Fruit fly (Drosophila melanogaster) whole organism, embryonic: Measurements from ENCODE around the gene IntS14.

ENCODE experiments used
- Asciz ChIP-seq: fragments of 200-800 bp; sonication (Bioruptor generic); optimal IDR thresholded peaks from 2 replicates; lab custom pipeline; 2017; ENCODE audit warnings: missing biosample characterization, mild to moderate bottlenecking, missing genetic modification characterization, missing genetic modification reagents
- Bgb ChIP-seq: fragments of 200-800 bp; sonication (Bioruptor generic); IDR thresholded peaks from 2 replicates; pipeline ENCODE4 v1.3.6; 2022; ENCODE audit warnings: missing biosample characterization, missing genetic modification characterization; ENCODE audit not compliant: partially characterized antibody
- Bteb2 ChIP-seq: fragments of 200-800 bp; sonication (Bioruptor generic); optimal IDR thresholded peaks from 2 replicates; lab custom pipeline; 2016; ENCODE audit warnings: missing biosample characterization, missing genetic modification characterization
- CG10959 ChIP-seq: fragments of 200-800 bp; sonication (Bioruptor generic); IDR thresholded peaks from 2 replicates; pipeline ENCODE4 v1.3.6; 2022; ENCODE audit warnings: missing biosample characterization, missing genetic modification characterization
- CG11723 ChIP-seq: fragments of 200-800 bp; sonication (Bioruptor generic); optimal IDR thresholded peaks from 2 replicates; lab custom pipeline; 2017; ENCODE audit warnings: missing biosample characterization, mild to moderate bottlenecking, missing genetic modification characterization
- CG12155 ChIP-seq: fragments of 200-800 bp; sonication (Bioruptor generic); optimal IDR thresholded peaks from 3 replicates; lab custom pipeline; 2016; ENCODE audit warnings: missing biosample characterization, missing genetic modification characterization
- CG12942 ChIP-seq: fragments of 200-800 bp; sonication (Bioruptor generic); optimal IDR thresholded peaks from 3 replicates; lab custom pipeline; 2016; ENCODE audit warnings: missing biosample characterization, missing genetic modification characterization
- CG13775 ChIP-seq: fragments of 200-800 bp; sonication (Bioruptor generic); optimal IDR thresholded peaks from 3 replicates; lab custom pipeline; 2017; ENCODE audit warnings: missing biosample characterization, mild to moderate bottlenecking, missing genetic modification characterization
- CG14441 ChIP-seq: fragments of 200-800 bp; sonication (Bioruptor generic); IDR thresholded peaks from 2 replicates; pipeline ENCODE4 v1.3.6; 2022; ENCODE audit warnings: missing biosample characterization, missing genetic modification characterization
- CG15479 ChIP-seq: fragments of 200-800 bp; sonication (Bioruptor generic); optimal IDR thresholded peaks from 3 replicates; lab custom pipeline; 2019; ENCODE audit warnings: missing biosample characterization, mild to moderate bottlenecking, missing genetic modification characterization, moderate library complexity
- CG16813 ChIP-seq: fragments of 200-800 bp; sonication (Bioruptor generic); IDR thresholded peaks from 3 replicates; pipeline ENCODE4 v1.3.6; 2022; ENCODE audit warnings: missing biosample characterization, missing genetic modification characterization; ENCODE audit not compliant: partially characterized antibody
- CG16815 ChIP-seq: fragments of 200-800 bp; sonication (Bioruptor generic); optimal IDR thresholded peaks from 3 replicates; lab custom pipeline; 2017; ENCODE audit warnings: missing biosample characterization, mild to moderate bottlenecking, missing genetic modification characterization
- CG17186 ChIP-seq: fragments of 200-800 bp; sonication (Bioruptor generic); optimal IDR thresholded peaks from 3 replicates; lab custom pipeline; 2017; ENCODE audit warnings: missing biosample characterization, missing genetic modification reagents, missing genetic modification characterization
- CG17359 ChIP-seq: fragments of 200-800 bp; sonication (Bioruptor generic); optimal IDR thresholded peaks from 3 replicates; lab custom pipeline; 2018; ENCODE audit warnings: missing biosample characterization, mild to moderate bottlenecking, missing genetic modification characterization, moderate library complexity
- CG17802 ChIP-seq: fragments of 200-800 bp; sonication (Bioruptor generic); optimal IDR thresholded peaks from 2 replicates; lab custom pipeline; 2018; ENCODE audit warnings: missing biosample characterization, mild to moderate bottlenecking, missing genetic modification characterization, moderate library complexity
- CG18764 ChIP-seq: fragments of 200-800 bp; sonication (Bioruptor generic); optimal IDR thresholded peaks from 3 replicates; lab custom pipeline; 2016; ENCODE audit warnings: missing biosample characterization, missing genetic modification characterization
- CG2116 ChIP-seq: fragments of 200-800 bp; sonication (Bioruptor generic); optimal IDR thresholded peaks from 3 replicates; lab custom pipeline; 2018; ENCODE audit warnings: missing biosample characterization, mild to moderate bottlenecking, missing genetic modification characterization
- CG2875 ChIP-seq: fragments of 200-800 bp; sonication (Bioruptor generic); optimal IDR thresholded peaks from 2 replicates; lab custom pipeline; 2017; ENCODE audit warnings: missing biosample characterization, mild to moderate bottlenecking, missing genetic modification characterization, missing genetic modification reagents
- CG2889 ChIP-seq: fragments of 200-800 bp; sonication (Bioruptor generic); IDR thresholded peaks from 3 replicates; pipeline ENCODE4 v1.3.6; 2022; ENCODE audit warnings: missing biosample characterization, missing genetic modification characterization
- CG3163 ChIP-seq: fragments of 200-800 bp; sonication (Bioruptor generic); optimal IDR thresholded peaks from 3 replicates; lab custom pipeline; 2016; ENCODE audit warnings: missing biosample characterization, missing genetic modification characterization
- CG42726 ChIP-seq: fragments of 200-800 bp; sonication (Bioruptor generic); IDR thresholded peaks from 2 replicates; pipeline ENCODE4 v1.3.6; 2022; ENCODE audit warnings: missing biosample characterization, missing genetic modification characterization; ENCODE audit not compliant: partially characterized antibody
- CG4328 ChIP-seq: fragments of 200-800 bp; sonication (Bioruptor generic); optimal IDR thresholded peaks from 3 replicates; lab custom pipeline; 2017; ENCODE audit warnings: missing biosample characterization, missing genetic modification reagents, missing genetic modification characterization
- CG5245 ChIP-seq: fragments of 200-800 bp; sonication (Bioruptor generic); optimal IDR thresholded peaks from 3 replicates; lab custom pipeline; 2016; ENCODE audit warnings: missing biosample characterization, missing genetic modification characterization
- CG7745 ChIP-seq: fragments of 200-800 bp; sonication (Bioruptor generic); optimal IDR thresholded peaks from 2 replicates; lab custom pipeline; 2018; ENCODE audit warnings: missing biosample characterization, mild to moderate bottlenecking, missing genetic modification characterization, moderate library complexity
- CG8089 ChIP-seq: fragments of 200-800 bp; sonication (Bioruptor generic); optimal IDR thresholded peaks from 3 replicates; lab custom pipeline; 2016; ENCODE audit warnings: missing biosample characterization, missing genetic modification characterization
- CG8281 ChIP-seq: fragments of 200-800 bp; sonication (Bioruptor generic); optimal IDR thresholded peaks from 2 replicates; lab custom pipeline; 2018; ENCODE audit warnings: missing biosample characterization, mild to moderate bottlenecking, missing genetic modification characterization, moderate library complexity
- CoRest ChIP-seq: fragments of 200-800 bp; sonication (Bioruptor generic); optimal IDR thresholded peaks from 3 replicates; lab custom pipeline; 2018; ENCODE audit warnings: missing biosample characterization, mild to moderate bottlenecking, missing genetic modification characterization, moderate library complexity
- Dfd ChIP-seq, 2 experiments: fragments of >200 bp; optimal IDR thresholded peaks; 2 replicates each; lab custom pipeline; 2017; ENCODE audit warnings: missing biosample characterization in 2 of 2, missing genetic modification characterization in 2 of 2
- Dip3 ChIP-seq: fragments of 200-800 bp; sonication (Bioruptor generic); optimal IDR thresholded peaks from 3 replicates; lab custom pipeline; 2016; ENCODE audit warnings: missing biosample characterization, missing genetic modification characterization
- Doc2 ChIP-seq: fragments of 200-800 bp; sonication (Bioruptor generic); IDR thresholded peaks from 2 replicates; pipeline ENCODE4 v1.3.6; 2022; ENCODE audit warnings: missing biosample characterization, missing genetic modification characterization
- Fer1 ChIP-seq: fragments of 200-800 bp; sonication (Bioruptor generic); optimal IDR thresholded peaks from 2 replicates; lab custom pipeline; 2017; ENCODE audit warnings: missing biosample characterization, mild to moderate bottlenecking, missing genetic modification characterization
- Hand ChIP-seq: fragments of 200-800 bp; sonication (Bioruptor generic); optimal IDR thresholded peaks from 2 replicates; lab custom pipeline; 2017; ENCODE audit warnings: mild to moderate bottlenecking, missing biosample characterization, missing genetic modification reagents, missing genetic modification characterization
- Max ChIP-seq: fragments of 200-800 bp; sonication (Bioruptor generic); optimal IDR thresholded peaks from 2 replicates; lab custom pipeline; 2016; ENCODE audit warnings: missing biosample characterization, mild to moderate bottlenecking, missing genetic modification characterization
- NC2β ChIP-seq: fragments of 200-800 bp; sonication (Bioruptor generic); optimal IDR thresholded peaks from 2 replicates; lab custom pipeline; 2016; ENCODE audit warnings: missing biosample characterization, missing genetic modification characterization
- Rfx ChIP-seq: fragments of 200-800 bp; sonication (Bioruptor generic); IDR thresholded peaks from 2 replicates; pipeline ENCODE4 v1.3.6; 2022; ENCODE audit warnings: missing biosample characterization, missing genetic modification characterization
- Ssrp ChIP-seq: fragments of 200-800 bp; sonication (Bioruptor generic); optimal IDR thresholded peaks from 2 replicates; lab custom pipeline; 2018; ENCODE audit warnings: missing biosample characterization, mild to moderate bottlenecking, missing genetic modification characterization, moderate library complexity
- YL-1 ChIP-seq: fragments of 200-800 bp; sonication (Bioruptor generic); optimal IDR thresholded peaks from 3 replicates; lab custom pipeline; 2017; ENCODE audit warnings: missing biosample characterization, mild to moderate bottlenecking, missing genetic modification characterization
- al ChIP-seq: fragments of 200-800 bp; sonication (Bioruptor generic); IDR thresholded peaks from 2 replicates; pipeline ENCODE4 v1.3.6; 2022; ENCODE audit warnings: missing biosample characterization, missing genetic modification characterization
- cato ChIP-seq: fragments of 200-800 bp; sonication (Bioruptor generic); optimal IDR thresholded peaks from 2 replicates; lab custom pipeline; 2016; ENCODE audit warnings: missing biosample characterization, missing genetic modification characterization, borderline replicate concordance
- croc ChIP-seq: fragments of 200-800 bp; sonication (Bioruptor generic); conservative IDR thresholded peaks from 3 replicates; pipeline ENCODE4 v1.3.6; 2022; ENCODE audit warnings: missing biosample characterization, missing genetic modification characterization
- disco-r ChIP-seq: fragments of 200-800 bp; sonication (Bioruptor generic); optimal IDR thresholded peaks from 2 replicates; lab custom pipeline; 2016; ENCODE audit warnings: missing biosample characterization, missing genetic modification characterization
- en ChIP-seq: fragments of 200-800 bp; sonication (Bioruptor generic); optimal IDR thresholded peaks from 2 replicates; lab custom pipeline; 2016; ENCODE audit warnings: missing biosample characterization, missing genetic modification characterization
- gfzf ChIP-seq: fragments of 200-800 bp; sonication (Bioruptor generic); optimal IDR thresholded peaks from 2 replicates; lab custom pipeline; 2016; ENCODE audit warnings: missing biosample characterization, mild to moderate bottlenecking, missing genetic modification characterization, moderate library complexity
- ind ChIP-seq: fragments of 200-800 bp; sonication (Bioruptor generic); optimal IDR thresholded peaks from 3 replicates; lab custom pipeline; 2016; ENCODE audit warnings: missing biosample characterization, missing genetic modification characterization
- lmd ChIP-seq: fragments of 200-800 bp; sonication (Bioruptor generic); IDR thresholded peaks from 2 replicates; pipeline ENCODE4 v1.3.6; 2022; ENCODE audit warnings: missing biosample characterization, missing genetic modification characterization
- mirr ChIP-seq: fragments of 200-800 bp; sonication (Bioruptor generic); optimal IDR thresholded peaks from 3 replicates; lab custom pipeline; 2018; ENCODE audit warnings: missing biosample characterization, mild to moderate bottlenecking, missing genetic modification characterization
- onecut ChIP-seq: fragments of 200-800 bp; sonication (Bioruptor generic); IDR thresholded peaks from 2 replicates; pipeline ENCODE4 v1.3.6; 2022; ENCODE audit warnings: missing biosample characterization, missing genetic modification characterization
- pnt ChIP-seq: fragments of 200-800 bp; sonication (Bioruptor generic); optimal IDR thresholded peaks from 3 replicates; lab custom pipeline; 2016; ENCODE audit warnings: missing biosample characterization, missing genetic modification characterization
- sna ChIP-seq: fragments of 200-800 bp; sonication (Bioruptor generic); IDR thresholded peaks from 2 replicates; pipeline ENCODE4 v1.3.6; 2022; ENCODE audit warnings: missing biosample characterization, missing genetic modification characterization; ENCODE audit not compliant: partially characterized antibody
- z ChIP-seq: fragments of 200-800 bp; sonication (Bioruptor generic); IDR thresholded peaks from 3 replicates; pipeline ENCODE4 v1.3.6; 2022; ENCODE audit warnings: missing biosample characterization, missing genetic modification characterization
- zfh2 ChIP-seq: fragments of 200-800 bp; sonication (Bioruptor generic); optimal IDR thresholded peaks from 2 replicates; lab custom pipeline; 2016; ENCODE audit warnings: missing biosample characterization, missing genetic modification characterization

The IntS14 gene

dm6 chr2L:1172704-1173107 is 8.5 kb downstream of the IntS14 start, which contains the start of the genes Charon and CG4887:
Charon (minus strand) TSS chr2L:1172805.
CG4887 (plus strand) TSS chr2L:1173009.
- TF ChIP-seq z (GFP tag; lab: Robert Waterston, UW) (no peak), pnt (GFP tag; lab: Kevin White, UChicago) (peak; percentile 80), CG2889 (GFP tag; lab: Robert Waterston, UW) (peak; percentile 68), CG18764 (GFP tag; lab: Kevin White, UChicago) (no peak), CG4328 (GFP tag; lab: Kevin White, UChicago) (peak; percentile 79), CG17186 (GFP tag; lab: Kevin White, UChicago) (peak; percentile 24), CG17359 (tag; lab: Kevin White, UChicago) (no peak), CG3163 (GFP tag; lab: Kevin White, UChicago) (peak; percentile 52), Max (GFP tag; lab: Kevin White, UChicago) (peak; percentile 88), lmd (GFP tag; lab: Robert Waterston, UW) (peak; percentile 84), CG12942 (peak; percentile 71), cato (GFP tag; lab: Kevin White, UChicago) (peak; percentile 79), CG17802 (peak; percentile 43), Fer1 (GFP tag; lab: Kevin White, UChicago) (peak; percentile 86), CG14441 (GFP tag; lab: Robert Waterston, UW) (peak; percentile 78), Bteb2 (GFP tag; lab: Kevin White, UChicago) (peak; percentile 71), CG42726 (no peak), YL-1 (GFP tag; lab: Kevin White, UChicago) (peak; percentile 85), sna (GFP tag; lab: Robert Waterston, UW) (peak; percentile 69), al (peak; percentile 82), onecut (GFP tag; lab: Robert Waterston, UW) (peak; percentile 56), CG11723 (no peak), Ssrp (tag; lab: Kevin White, UChicago) (peak; percentile 80), CG16813 (GFP tag; lab: Robert Waterston, UW) (peak; percentile 75), CoRest (peak; percentile 92), CG7745 (tag; lab: Kevin White, UChicago) (no peak), gfzf (peak; percentile 27), CG13775 (peak; percentile 88), zfh2 (GFP tag; lab: Kevin White, UChicago) (peak; percentile 93), CG2875 (GFP tag; lab: Kevin White, UChicago) (no peak), CG5245 (GFP tag; lab: Kevin White, UChicago) (peak; percentile 66), disco-r (peak; percentile 48), mirr (GFP tag; lab: Kevin White, UChicago) (peak; percentile 5), Bgb (GFP tag; lab: Robert Waterston, UW) (peak; percentile 63), croc (peak; percentile 76), Dip3 (GFP tag; lab: Kevin White, UChicago) (peak; percentile 91), Rfx (GFP tag; lab: Robert Waterston, UW) (peak; percentile 91), CG8281 (tag; lab: Kevin White, UChicago) (no peak), CG16815 (GFP tag; lab: Kevin White, UChicago) (peak; percentile 61), Asciz (no peak), Hand (GFP tag; lab: Kevin White, UChicago) (peak; percentile 37), CG8089 (peak; percentile 79), CG12155 (GFP tag; lab: Kevin White, UChicago) (peak; percentile 86), CG2116 (peak; percentile 73), CG10959 (GFP tag; lab: Robert Waterston, UW) (peak; percentile 73), Dfd (GFP tag; optimal IDR thresholded peaks at IDR 0.05; lab: Kevin White, UChicago) (no peak), en (GFP tag; lab: Kevin White, UChicago) (peak; percentile 38), Doc2 (GFP tag; lab: Robert Waterston, UW) (0 out of 2 replicates have a peak, but pooled peaks have one; percentile 41), ind (GFP tag; lab: Kevin White, UChicago) (peak; percentile 88), CG15479 (GFP tag; lab: Kevin White, UChicago) (no peak), NC2β (GFP tag; lab: Kevin White, UChicago) (peak; percentile 79)
